Fruit fly (Drosophila melanogaster) whole organism, prepupa: Measurements from ENCODE around the gene CG6126.

Experiments
- CG10631 ChIP-seq: fragments of 200-800 bp; sonication (Bioruptor generic); optimal IDR thresholded peaks from 2 replicates; lab custom pipeline; 2016; ENCODE audit warnings: missing biosample characterization, missing genetic modification characterization
- CG1621 ChIP-seq: fragments of 200-800 bp; sonication (Bioruptor generic); optimal IDR thresholded peaks from 3 replicates; lab custom pipeline; 2018; ENCODE audit warnings: missing biosample characterization, mild to moderate bottlenecking, missing genetic modification characterization
- CG6276 ChIP-seq: fragments of 200-800 bp; sonication (Bioruptor generic); optimal IDR thresholded peaks from 2 replicates; lab custom pipeline; 2017; ENCODE audit warnings: missing biosample characterization, mild to moderate bottlenecking, missing genetic modification characterization
- CG8319 ChIP-seq: fragments of 200-800 bp; sonication (Bioruptor generic); optimal IDR thresholded peaks from 3 replicates; lab custom pipeline; 2016; ENCODE audit warnings: missing biosample characterization, missing genetic modification characterization
- Gug ChIP-seq: fragments of 200-800 bp; sonication (Bioruptor generic); IDR thresholded peaks from 2 replicates; pipeline ENCODE4 v1.3.6; 2022; ENCODE audit warnings: missing biosample characterization, missing genetic modification characterization
- Hr39 ChIP-seq: fragments of 200-800 bp; sonication (Bioruptor generic); optimal IDR thresholded peaks from 2 replicates; lab custom pipeline; 2016; ENCODE audit warnings: missing biosample characterization, missing genetic modification characterization
- Lpt ChIP-seq: fragments of 200-800 bp; sonication (Bioruptor generic); optimal IDR thresholded peaks from 3 replicates; lab custom pipeline; 2016; ENCODE audit warnings: missing biosample characterization, missing genetic modification characterization
- OdsH ChIP-seq: fragments of 200-800 bp; sonication (Bioruptor generic); optimal IDR thresholded peaks from 3 replicates; lab custom pipeline; 2016; ENCODE audit warnings: missing biosample characterization, missing genetic modification characterization
- Sox102F ChIP-seq: fragments of 200-800 bp; sonication (Bioruptor generic); optimal IDR thresholded peaks from 2 replicates; lab custom pipeline; 2016; ENCODE audit warnings: missing biosample characterization, mild to moderate bottlenecking, missing genetic modification characterization
- cyc ChIP-seq: fragments of 200-800 bp; sonication (Bioruptor generic); optimal IDR thresholded peaks from 3 replicates; lab custom pipeline; 2016; ENCODE audit warnings: missing biosample characterization, missing genetic modification characterization
- dsx ChIP-seq: fragments of 200-800 bp; optimal IDR thresholded peaks from 3 replicates; lab custom pipeline; 2019; ENCODE audit warnings: missing biosample characterization, mild to moderate bottlenecking, missing genetic modification characterization, moderate library complexity; ENCODE audit not compliant: poor library complexity, severe bottlenecking
- fd85E ChIP-seq: fragments of 200-800 bp; sonication (Bioruptor generic); optimal IDR thresholded peaks from 3 replicates; lab custom pipeline; 2016; ENCODE audit warnings: missing biosample characterization, missing genetic modification characterization
- fkh ChIP-seq: fragments of 200-800 bp; sonication (Bioruptor generic); optimal IDR thresholded peaks from 3 replicates; lab custom pipeline; 2017; ENCODE audit warnings: missing biosample characterization, mild to moderate bottlenecking, missing genetic modification characterization, moderate library complexity
- net ChIP-seq: fragments of 200-800 bp; sonication (Bioruptor generic); optimal IDR thresholded peaks from 3 replicates; lab custom pipeline; 2016; ENCODE audit warnings: missing biosample characterization, missing genetic modification characterization

DNA sequence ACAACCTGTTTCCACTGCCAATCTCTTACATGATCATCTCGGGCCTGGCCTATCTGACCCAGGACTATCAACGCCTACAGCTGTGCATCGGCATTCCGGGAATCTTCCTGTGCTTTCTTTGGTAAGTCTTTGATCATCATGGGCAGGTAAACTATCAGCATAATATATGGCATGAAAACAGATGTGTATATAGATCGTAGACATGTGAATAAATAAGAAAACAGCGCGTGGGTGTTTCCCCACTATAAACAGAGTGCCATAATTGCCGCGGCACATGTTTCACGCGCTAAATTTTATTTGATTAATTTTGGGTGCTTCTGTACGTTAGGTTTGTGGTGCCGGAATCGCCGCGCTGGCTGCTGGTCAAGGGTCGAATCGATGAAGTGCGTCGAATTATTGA is 34.8 kb downstream of the CG6126 start:
- no peak for TF ChIP-seq fd85E (GFP tag; lab: Kevin White, UChicago)
- no peak for TF ChIP-seq CG1621 (tag; lab: Kevin White, UChicago)
- TF ChIP-seq Gug (GFP tag; lab: Robert Waterston, UW): no peak
- TF ChIP-seq CG6276 (GFP tag; lab: Kevin White, UChicago): no peak
- TF ChIP-seq Hr39: no peak
- no peak for TF ChIP-seq OdsH (GFP tag; lab: Kevin White, UChicago)
- TF ChIP-seq fkh: no peak
- TF ChIP-seq CG10631 (GFP tag; lab: Kevin White, UChicago): no peak
- TF ChIP-seq Lpt (GFP tag; lab: Kevin White, UChicago): no peak
- no peak for TF ChIP-seq CG8319
- TF ChIP-seq Sox102F (GFP tag; lab: Kevin White, UChicago): no peak
- no peak for TF ChIP-seq cyc (GFP tag; lab: Kevin White, UChicago)
- TF ChIP-seq dsx (GFP tag; lab: Kevin White, UChicago): no peak
- no peak for TF ChIP-seq net
